Worm (Caenorhabditis elegans) whole organism, midembryonic: ENCODE data around the gene srd-55.

Source experiments
- T22C8.4 ChIP-seq: fragments of 200-800 bp; sonication (Bioruptor generic); IDR thresholded peaks from 2 replicates; pipeline ENCODE4 v1.3.6; 2022; ENCODE audit warnings: missing genetic modification characterization, missing compliant biosample characterization
- klf-2 ChIP-seq: fragments of 200-800 bp; sonication (Bioruptor generic); conservative IDR thresholded peaks from 2 replicates; pipeline ENCODE4 v1.3.6; 2022; ENCODE audit warnings: missing genetic modification reagents, missing genetic modification characterization, missing compliant biosample characterization
- med-1 ChIP-seq: sonication (generic microtip); optimal IDR thresholded peaks from 2 replicates; lab custom pipeline; 2017; ENCODE audit warnings: missing genetic modification characterization, mild to moderate bottlenecking, missing compliant biosample characterization, antibody characterized with exemption, missing genetic modification reagents; ENCODE audit not compliant: insufficient read depth
- ztf-23 ChIP-seq: fragments of 200-800 bp; sonication (Bioruptor generic); IDR thresholded peaks from 2 replicates; pipeline ENCODE4 v1.3.6; 2022; ENCODE audit warnings: missing genetic modification reagents, missing genetic modification characterization, missing compliant biosample characterization

ce11 chrII:7374980-7375379 lies 33.3 kb upstream of the srd-55 start, which contains the start of gene F43E2.1:
- TF ChIP-seq ztf-23 (GFP tag; lab: Robert Waterston, UW) = no peak
- TF ChIP-seq klf-2 (GFP tag; lab: Robert Waterston, UW) = no peak
- no peak for TF ChIP-seq med-1 (GFP tag; lab: Kevin White, UChicago)
- no peak for TF ChIP-seq T22C8.4 (GFP tag; lab: Robert Waterston, UW)
